Worm (Caenorhabditis elegans) whole organism, young adult: Measurements from ENCODE around the gene F19G12.1.

Experiments
- ama-1 ChIP-seq, 3 experiments: fragments of 150-350 bp in 1 of 3; sonication (generic microtip) in 2 of 3; optimal IDR thresholded peaks; 2 replicates each; lab custom pipeline; 2014 to 2018; ENCODE audit warnings: missing biosample characterization in 2 of 3, missing genetic modification characterization in 2 of 3, missing genetic modification reagents in 2 of 3
- chd-7 ChIP-seq: sonication (generic microtip); optimal IDR thresholded peaks from 2 replicates; lab custom pipeline; 2016; ENCODE audit warnings: mild to moderate bottlenecking, missing genetic modification characterization, moderate library complexity, missing compliant biosample characterization
- dox-1 ChIP-seq: fragments of 200-800 bp; sonication (Bioruptor generic); IDR thresholded peaks from 2 replicates; pipeline ENCODE4 v1.3.6; 2022; ENCODE audit warnings: missing genetic modification reagents, missing genetic modification characterization, missing compliant biosample characterization
- snpc-3.4 ChIP-seq: sonication (generic microtip); optimal IDR thresholded peaks from 2 replicates; lab custom pipeline; 2017; ENCODE audit warnings: missing genetic modification characterization, mild to moderate bottlenecking, missing compliant biosample characterization, antibody characterized with exemption, moderate library complexity, missing genotype, missing genetic modification reagents
- unc-62 ChIP-seq: fragments of 150-350 bp; optimal IDR thresholded peaks from 2 replicates; lab custom pipeline; 2014; ENCODE audit warnings: missing biosample characterization, missing genetic modification reagents, missing genetic modification characterization

DNA sequence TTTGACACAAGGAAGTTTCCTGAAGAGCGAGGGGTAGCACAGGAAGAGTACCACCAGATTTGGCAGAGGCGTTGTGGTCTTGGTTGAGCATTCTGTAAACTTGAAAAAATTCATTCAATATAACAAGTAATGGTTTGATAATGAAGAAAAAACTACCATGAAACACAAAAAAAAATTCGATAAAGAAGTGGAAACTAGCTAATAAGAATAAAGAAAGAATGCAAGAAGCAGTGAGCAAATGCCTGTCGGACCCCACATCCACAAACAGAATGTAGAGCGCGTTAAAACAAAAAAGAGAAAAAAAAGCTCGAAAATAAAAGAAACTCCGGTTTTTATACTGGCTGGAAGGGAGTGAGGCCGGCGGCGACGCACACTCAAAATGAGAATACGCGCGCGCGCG is 33.3 kb upstream of the F19G12.1 start, which contains the start of gene H39E20.1:
- TF ChIP-seq snpc-3.4 (tag; lab: Kevin White, UChicago) (no peak), ama-1 (optimal IDR thresholded peaks at IDR 0.05; lab: Kevin White, UChicago) (no peak), ama-1 (GFP tag; optimal IDR thresholded peaks at IDR 0.05; lab: Kevin White, UChicago) (no peak), unc-62 (GFP tag; lab: Kevin White, UChicago) (no peak), dox-1 (GFP tag; lab: Robert Waterston, UW) (no peak), chd-7 (tag; lab: Kevin White, UChicago) (no peak)
